Worm (Caenorhabditis elegans) whole organism, L4 larva: ENCODE measurements around the gene clec-52.
"Not testable (repeated sequence)": the region's sequence is repeated elsewhere in the genome, so short reads cannot be mapped to it uniquely, and the experiment has no call there.

Experiments used
- F10B5.3 ChIP-seq: sonication (generic microtip); optimal IDR thresholded peaks from 2 replicates; lab custom pipeline; 2016; ENCODE audit warnings: mild to moderate bottlenecking, missing genetic modification characterization, missing compliant biosample characterization
- F26F4.8 ChIP-seq: fragments of 200-800 bp; sonication (Bioruptor generic); conservative IDR thresholded peaks from 2 replicates; pipeline ENCODE4 v1.3.6; 2022; ENCODE audit warnings: missing genetic modification characterization, missing compliant biosample characterization
- F49E8.2 ChIP-seq: sonication (generic microtip); optimal IDR thresholded peaks from 2 replicates; lab custom pipeline; 2016; ENCODE audit warnings: missing compliant biosample characterization, mild to moderate bottlenecking, missing genetic modification characterization, borderline replicate concordance
- Y105C5A.15 ChIP-seq: fragments of 200-800 bp; sonication (Bioruptor generic); IDR thresholded peaks from 2 replicates; pipeline ENCODE4 v1.3.6; 2022; ENCODE audit warnings: missing genetic modification characterization, missing compliant biosample characterization
- Y48G9A.11 ChIP-seq: fragments of 200-800 bp; sonication (Bioruptor generic); IDR thresholded peaks from 2 replicates; pipeline ENCODE4 v1.3.6; 2022; ENCODE audit warnings: missing genetic modification reagents, missing genetic modification characterization, missing compliant biosample characterization
- aly-2 ChIP-seq: sonication (generic microtip); optimal IDR thresholded peaks from 2 replicates; lab custom pipeline; 2018; ENCODE audit warnings: missing biosample characterization, missing genetic modification characterization
- ceh-32 ChIP-seq: sonication (generic microtip); optimal IDR thresholded peaks from 2 replicates; lab custom pipeline; 2016; ENCODE audit warnings: mild to moderate bottlenecking, missing genetic modification characterization, missing compliant biosample characterization; ENCODE audit not compliant: poor library complexity
- ceh-44 ChIP-seq: fragments of 200-800 bp; sonication (Bioruptor generic); IDR thresholded peaks from 2 replicates; pipeline ENCODE4 v1.3.6; 2022; ENCODE audit warnings: missing genetic modification reagents, missing genetic modification characterization, missing compliant biosample characterization
- ces-1 ChIP-seq: fragments of 150-350 bp; sonication (generic microtip); optimal IDR thresholded peaks from 4 replicates; lab custom pipeline; 2014; ENCODE audit warnings: missing biosample characterization, missing genetic modification reagents, missing genetic modification characterization
- daf-12 ChIP-seq: fragments of 150-350 bp; optimal IDR thresholded peaks from 2 replicates; lab custom pipeline; 2014; ENCODE audit warnings: missing biosample characterization, missing genetic modification reagents, missing genetic modification characterization
- daf-19 ChIP-seq: fragments of 200-800 bp; sonication (Bioruptor generic); conservative IDR thresholded peaks from 2 replicates; pipeline ENCODE4 v1.3.6; 2022; ENCODE audit warnings: missing genetic modification characterization, missing compliant biosample characterization
- dmd-6 ChIP-seq: fragments of 200-800 bp; sonication (Bioruptor generic); IDR thresholded peaks from 2 replicates; pipeline ENCODE4 v1.3.6; 2022; ENCODE audit warnings: missing genetic modification reagents, missing genetic modification characterization, missing compliant biosample characterization
- dmd-8 ChIP-seq: fragments of 200-800 bp; sonication (Bioruptor generic); IDR thresholded peaks from 2 replicates; pipeline ENCODE4 v1.3.6; 2022; ENCODE audit warnings: missing genetic modification characterization, missing compliant biosample characterization
- duxl-1 ChIP-seq: sonication (generic microtip); optimal IDR thresholded peaks from 2 replicates; lab custom pipeline; 2016; ENCODE audit warnings: mild to moderate bottlenecking, missing genetic modification characterization, moderate library complexity, missing compliant biosample characterization; ENCODE audit not compliant: poor library complexity
- dve-1 ChIP-seq: sonication (generic microtip); optimal IDR thresholded peaks from 2 replicates; lab custom pipeline; 2017; ENCODE audit warnings: antibody characterized with exemption, mild to moderate bottlenecking, missing genetic modification characterization, missing compliant biosample characterization; ENCODE audit not compliant: insufficient read depth
- egl-27 ChIP-seq: sonication (generic microtip); optimal IDR thresholded peaks from 3 replicates; lab custom pipeline; 2017; ENCODE audit warnings: missing biosample characterization, missing genetic modification reagents, missing genetic modification characterization
- egl-43 ChIP-seq: fragments of 200-800 bp; sonication (Bioruptor generic); IDR thresholded peaks from 2 replicates; pipeline ENCODE4 v1.3.6; 2022; ENCODE audit warnings: missing genetic modification reagents, missing genetic modification characterization, missing compliant biosample characterization
- fkh-10 ChIP-seq: fragments of 150-350 bp; optimal IDR thresholded peaks from 2 replicates; lab custom pipeline; 2014; ENCODE audit warnings: missing biosample characterization, missing genetic modification reagents, missing genetic modification characterization
- fos-1 ChIP-seq: fragments of 150-350 bp; optimal IDR thresholded peaks from 2 replicates; lab custom pipeline; 2014; ENCODE audit warnings: missing biosample characterization, missing genetic modification characterization
- hlh-11 ChIP-seq: fragments of 200-800 bp; sonication (Bioruptor generic); optimal IDR thresholded peaks from 2 replicates; lab custom pipeline; 2018; ENCODE audit warnings: mild to moderate bottlenecking, missing genetic modification characterization, missing compliant biosample characterization
- hlh-30 ChIP-seq: sonication (generic microtip); optimal IDR thresholded peaks from 2 replicates; lab custom pipeline; 2017; ENCODE audit warnings: antibody characterized with exemption, mild to moderate bottlenecking, missing genetic modification characterization, missing compliant biosample characterization; ENCODE audit not compliant: insufficient read depth
- lim-7 ChIP-seq: fragments of 200-800 bp; sonication (Bioruptor generic); IDR thresholded peaks from 2 replicates; pipeline ENCODE4 v1.3.6; 2022; ENCODE audit warnings: missing genetic modification characterization, missing compliant biosample characterization
- lin-15B ChIP-seq: fragments of 150-350 bp; sonication (generic microtip); optimal IDR thresholded peaks from 3 replicates; lab custom pipeline; 2014; ENCODE audit warnings: missing biosample characterization, missing genetic modification characterization
- madf-9 ChIP-seq: fragments of 200-800 bp; sonication (Bioruptor generic); conservative IDR thresholded peaks from 2 replicates; pipeline ENCODE4 v1.3.6; 2022; ENCODE audit warnings: missing genetic modification reagents, missing genetic modification characterization, missing compliant biosample characterization
- mdl-1 ChIP-seq, 2 experiments: fragments of 150-350 bp in 1 of 2; sonication (generic microtip) in 1 of 2; optimal IDR thresholded peaks; 2 replicates each; lab custom pipeline; 2014 to 2017; ENCODE audit warnings: missing biosample characterization in 2 of 2, missing genetic modification characterization in 2 of 2
- mep-1 ChIP-seq: fragments of 150-350 bp; sonication (generic microtip); optimal IDR thresholded peaks from 3 replicates; lab custom pipeline; 2014; ENCODE audit warnings: missing biosample characterization, missing genetic modification characterization
- nhr-111 ChIP-seq: fragments of 200-800 bp; sonication (Bioruptor generic); optimal IDR thresholded peaks from 2 replicates; lab custom pipeline; 2018; ENCODE audit warnings: mild to moderate bottlenecking, missing genetic modification characterization, missing compliant biosample characterization
- nhr-237 ChIP-seq: sonication (generic microtip); optimal IDR thresholded peaks from 2 replicates; lab custom pipeline; 2017; ENCODE audit warnings: missing biosample characterization, missing genetic modification characterization
- nhr-28 ChIP-seq: fragments of 150-350 bp; optimal IDR thresholded peaks from 2 replicates; lab custom pipeline; 2014; ENCODE audit warnings: missing biosample characterization, missing genetic modification characterization
- nhr-41 ChIP-seq: fragments of 200-800 bp; sonication (Bioruptor generic); IDR thresholded peaks from 2 replicates; pipeline ENCODE4 v1.3.6; 2022; ENCODE audit warnings: missing genetic modification reagents, missing genetic modification characterization, missing compliant biosample characterization
- nhr-6 ChIP-seq: fragments of 150-350 bp; optimal IDR thresholded peaks from 2 replicates; lab custom pipeline; 2014; ENCODE audit warnings: missing biosample characterization, missing genetic modification characterization
- nhr-76 ChIP-seq: fragments of 150-350 bp; optimal IDR thresholded peaks from 2 replicates; lab custom pipeline; 2014; ENCODE audit warnings: missing biosample characterization, missing genetic modification characterization
- pqm-1 ChIP-seq: sonication (generic microtip); optimal IDR thresholded peaks from 2 replicates; lab custom pipeline; 2017; ENCODE audit warnings: missing biosample characterization, missing genetic modification characterization
- snpc-1.2 ChIP-seq: fragments of 200-800 bp; sonication (Bioruptor generic); IDR thresholded peaks from 2 replicates; pipeline ENCODE4 v1.3.6; 2022; ENCODE audit warnings: missing genetic modification reagents, missing genetic modification characterization, missing compliant biosample characterization
- spr-1 ChIP-seq: sonication (generic microtip); optimal IDR thresholded peaks from 2 replicates; lab custom pipeline; 2016; ENCODE audit warnings: mild to moderate bottlenecking, missing genetic modification characterization, missing compliant biosample characterization
- unc-39 ChIP-seq: sonication (generic microtip); optimal IDR thresholded peaks from 2 replicates; lab custom pipeline; 2017; ENCODE audit warnings: missing biosample characterization, missing genetic modification characterization
- unc-62 ChIP-seq, 3 experiments: fragments of 150-350 bp in 1 of 3; sonication (generic microtip); optimal IDR thresholded peaks in 2 of 3; peaks in 1 of 3; 1 replicate in 1 of 3; 2 replicates in 2 of 3; lab custom pipeline; 2014 to 2017; ENCODE audit warnings: missing biosample characterization in 3 of 3, missing genetic modification characterization in 3 of 3, missing genetic modification reagents in 3 of 3, missing genotype in 1 of 3
- vab-7 ChIP-seq: fragments of 200-800 bp; sonication (Bioruptor generic); IDR thresholded peaks from 2 replicates; pipeline ENCODE4 v1.3.6; 2022; ENCODE audit warnings: missing genetic modification reagents, missing genetic modification characterization, missing compliant biosample characterization
- zfp-2 ChIP-seq: sonication (generic microtip); optimal IDR thresholded peaks from 2 replicates; lab custom pipeline; 2016; ENCODE audit warnings: mild to moderate bottlenecking, missing genetic modification characterization, missing compliant biosample characterization
- zfp-3 ChIP-seq: fragments of 200-800 bp; sonication (Bioruptor generic); conservative IDR thresholded peaks from 2 replicates; pipeline ENCODE4 v1.3.6; 2022; ENCODE audit warnings: missing genetic modification reagents, missing genetic modification characterization, missing compliant biosample characterization
- ztf-11 ChIP-seq: fragments of 150-350 bp; optimal IDR thresholded peaks from 2 replicates; lab custom pipeline; 2014; ENCODE audit warnings: missing biosample characterization, missing genetic modification characterization

The clec-52 gene

ce11 chrIV:8130131-8130611, 38.4 kb downstream of the clec-52 start, which contains the start of the genes ndub-11 and moc-3 (continued):
- TF ChIP-seq F49E8.2 (tag; lab: Kevin White, UChicago), result no peak

- TF ChIP-seq ceh-44 (GFP tag; lab: Robert Waterston, UW), result no peak
- TF ChIP-seq daf-12 (tag; lab: Kevin White, UChicago), result no peak
- TF ChIP-seq aly-2, result no peak
- TF ChIP-seq mep-1, result no peak
- TF ChIP-seq ces-1 (GFP tag; lab: Kevin White, UChicago), result no peak
- TF ChIP-seq unc-62 (GFP tag; optimal IDR thresholded peaks at IDR 0.05 in 1 of 2; lab: Kevin White, UChicago), result no peak
- no peak for TF ChIP-seq unc-62 (tag; optimal IDR thresholded peaks at IDR 0.05; lab: Kevin White, UChicago)
- TF ChIP-seq daf-19, result no peak
- no peak for TF ChIP-seq dve-1
- no peak for TF ChIP-seq nhr-28 (tag; lab: Kevin White, UChicago)
- TF ChIP-seq spr-1 (tag; lab: Kevin White, UChicago), result no peak
- TF ChIP-seq hlh-30, result no peak
- TF ChIP-seq unc-39, result no peak
- TF ChIP-seq egl-27 (tag; lab: Kevin White, UChicago), result no peak
- TF ChIP-seq nhr-6 (tag; lab: Kevin White, UChicago), result no peak
- TF ChIP-seq Y48G9A.11 (GFP tag; lab: Robert Waterston, UW), result no peak
- TF ChIP-seq nhr-41 (GFP tag; lab: Robert Waterston, UW), result no peak
- TF ChIP-seq, all 104 proteins: peak for 0
Observed at ce11 chrIV:8127430-8127829, 41.1 kb downstream of the clec-52 start.

ce11 chrIV:8126902-8127301, 41.7 kb downstream of the clec-52 start, which contains the start of gene ceph-41:
Gene ceph-41 (plus strand): TSS chrIV:8127202.
- TF ChIP-seq ztf-11 (tag; lab: Kevin White, UChicago) (no peak), hlh-30 (no peak), nhr-76 (no peak), duxl-1 (no peak)

- peak; percentile 63 for TF ChIP-seq snpc-1.2 (GFP tag; lab: Robert Waterston, UW)
- TF ChIP-seq dmd-8, result 0 out of 2 replicates have a peak, but pooled peaks have one; percentile 16
- 0 out of 2 replicates have a peak, but pooled peaks have one; percentile 33 for TF ChIP-seq F26F4.8 (GFP tag; lab: Robert Waterston, UW)
- peak; percentile 47; the same call in 1 of the 2 replicates for TF ChIP-seq vab-7 (GFP tag; lab: Robert Waterston, UW)
- TF ChIP-seq Y105C5A.15 (GFP tag; lab: Robert Waterston, UW), result 0 out of 2 replicates have a peak, but pooled peaks have one; percentile 23
- peak; percentile 59; the same call in 1 of the 2 replicates for TF ChIP-seq egl-43 (GFP tag; lab: Robert Waterston, UW)
- peak; percentile 76 for TF ChIP-seq lim-7
Observed at ce11 chrIV:8123541-8123940, 45.0 kb downstream of the clec-52 start.

- TF ChIP-seq spr-1 (tag; lab: Kevin White, UChicago); dmd-6 (GFP tag; lab: Robert Waterston, UW); unc-62 (GFP tag; optimal IDR thresholded peaks at IDR 0.05 in 1 of 2; lab: Kevin White, UChicago); unc-62 (tag; optimal IDR thresholded peaks at IDR 0.05; lab: Kevin White, UChicago): not testable (repeated sequence)
Observed at ce11 chrIV:8122349-8122748, 46.2 kb downstream of the clec-52 start, which contains the start of gene erp-44.3. Gene erp-44.3 (plus strand): TSS chrIV:8122649.

- TF ChIP-seq Y48G9A.11 (GFP tag; lab: Robert Waterston, UW), result no peak
- TF ChIP-seq madf-9, result no peak
- no peak for TF ChIP-seq nhr-111 (GFP tag; lab: Kevin White, UChicago)
- no peak for TF ChIP-seq hlh-11
- no peak for TF ChIP-seq ceh-32 (tag; lab: Kevin White, UChicago)
- no peak for TF ChIP-seq fkh-10
- no peak for TF ChIP-seq ceh-44 (GFP tag; lab: Robert Waterston, UW)
- no peak for TF ChIP-seq nhr-28 (tag; lab: Kevin White, UChicago)
- TF ChIP-seq unc-62 (GFP tag; optimal IDR thresholded peaks at IDR 0.05 in 1 of 2; lab: Kevin White, UChicago), result no peak
- TF ChIP-seq unc-62 (tag; optimal IDR thresholded peaks at IDR 0.05; lab: Kevin White, UChicago), result no peak
- TF ChIP-seq fos-1 (tag; lab: Kevin White, UChicago), result no peak
- TF ChIP-seq mdl-1 (tag; optimal IDR thresholded peaks at IDR 0.05; lab: Kevin White, UChicago), result no peak
- no peak for TF ChIP-seq pqm-1 (tag; lab: Kevin White, UChicago)
- TF ChIP-seq zfp-3, result no peak
- no peak for TF ChIP-seq zfp-2 (tag; lab: Kevin White, UChicago)
- TF ChIP-seq F10B5.3 (tag; lab: Kevin White, UChicago), result no peak
- no peak for TF ChIP-seq lin-15B (tag; lab: Kevin White, UChicago)
- TF ChIP-seq nhr-237, result no peak
Observed at ce11 chrIV:8118790-8119189, 49.8 kb downstream of the clec-52 start, which contains the start of gene F42G8.8. Gene F42G8.8 (plus strand): TSS chrIV:8119090.
